Worm (Caenorhabditis elegans) whole organism, young adult: ENCODE results near the gene Y45G5AM.4.

Source experiments
- B0261.1 ChIP-seq: sonication (generic microtip); optimal IDR thresholded peaks from 2 replicates; lab custom pipeline; 2016; ENCODE audit warnings: mild to moderate bottlenecking, missing genetic modification characterization, moderate library complexity, missing compliant biosample characterization
- attf-3 ChIP-seq: fragments of 200-800 bp; sonication (Bioruptor generic); conservative IDR thresholded peaks from 2 replicates; pipeline ENCODE4 v1.3.6; 2022; ENCODE audit warnings: missing genetic modification reagents, missing genetic modification characterization, missing compliant biosample characterization
- dpff-1 ChIP-seq: sonication (generic microtip); optimal IDR thresholded peaks from 2 replicates; lab custom pipeline; 2017; ENCODE audit warnings: mild to moderate bottlenecking, missing genetic modification characterization, missing compliant biosample characterization
- him-1 ChIP-seq: sonication (generic microtip); optimal IDR thresholded peaks from 2 replicates; lab custom pipeline; 2016; ENCODE audit warnings: missing genotype, missing genetic modification reagents, missing genetic modification characterization, missing compliant biosample characterization
- hlh-26 ChIP-seq: fragments of 200-800 bp; sonication (Bioruptor generic); conservative IDR thresholded peaks from 2 replicates; pipeline ENCODE4 v1.3.6; 2022; ENCODE audit warnings: missing genetic modification reagents, missing genetic modification characterization, missing compliant biosample characterization
- nhr-80 ChIP-seq: sonication (generic microtip); optimal IDR thresholded peaks from 2 replicates; lab custom pipeline; 2016; ENCODE audit warnings: missing genetic modification characterization, missing compliant biosample characterization
- unc-62 ChIP-seq: fragments of 150-350 bp; optimal IDR thresholded peaks from 2 replicates; lab custom pipeline; 2014; ENCODE audit warnings: missing biosample characterization, missing genetic modification reagents, missing genetic modification characterization
- ztf-6 ChIP-seq: fragments of 200-800 bp; sonication (Bioruptor generic); IDR thresholded peaks from 2 replicates; pipeline ENCODE4 v1.3.6; 2022; ENCODE audit warnings: missing genetic modification reagents, missing genetic modification characterization, missing compliant biosample characterization

DNA sequence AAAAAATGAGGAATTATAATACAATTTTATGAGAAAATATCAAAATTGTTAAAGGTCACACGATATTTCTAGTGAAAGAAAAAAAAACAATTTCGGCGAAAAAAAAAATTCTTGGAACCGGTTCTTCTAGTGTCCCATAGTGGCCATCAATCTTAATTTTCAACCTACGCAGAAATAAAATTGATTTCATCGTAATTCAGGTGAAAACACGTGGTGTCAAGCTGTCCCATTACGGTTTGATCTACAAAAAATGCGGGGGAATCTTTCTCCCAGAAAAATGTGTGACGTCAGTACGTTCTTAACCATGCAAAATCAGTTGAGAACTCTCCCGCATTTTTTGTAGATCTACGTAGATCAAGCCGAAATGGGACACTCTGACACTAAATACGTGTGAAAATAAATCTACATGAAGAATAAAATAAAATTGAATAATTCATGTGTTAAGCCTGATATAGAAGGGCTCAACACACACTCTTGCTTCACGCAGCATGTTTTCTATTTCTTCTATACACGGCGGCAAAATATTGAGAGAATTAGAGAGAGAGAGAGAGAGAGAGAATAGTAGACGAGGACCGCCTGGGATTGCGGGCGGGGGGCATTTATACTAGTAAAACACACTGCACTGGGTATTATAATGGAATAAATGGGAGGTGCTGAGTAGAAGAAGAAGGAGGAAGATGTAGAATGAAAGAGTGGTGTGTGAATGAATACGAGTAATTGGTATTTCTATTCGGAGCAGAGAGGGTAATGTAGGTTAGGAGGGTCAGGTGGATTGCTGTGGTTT is 29.9 kb downstream of the Y45G5AM.4 start:
- TF ChIP-seq B0261.1 (tag; lab: Kevin White, UChicago) (no peak), unc-62 (GFP tag; lab: Kevin White, UChicago) (no peak), attf-3 (GFP tag; lab: Robert Waterston, UW) (no peak), dpff-1 (tag; lab: Kevin White, UChicago) (no peak), nhr-80 (tag; lab: Kevin White, UChicago) (no peak), him-1 (tag; lab: Kevin White, UChicago) (no peak), hlh-26 (no peak), ztf-6 (GFP tag; lab: Robert Waterston, UW) (no peak)
